Fruit fly (Drosophila melanogaster) whole organism, wandering third instar larva: ENCODE data around the gene Cyp40.

Experiments used
- Abd-B ChIP-seq: fragments of >200 bp; optimal IDR thresholded peaks from 2 replicates; lab custom pipeline; 2017; ENCODE audit warnings: missing biosample characterization, missing genetic modification characterization
- Dfd ChIP-seq: fragments of >200 bp; optimal IDR thresholded peaks from 2 replicates; lab custom pipeline; 2017; ENCODE audit warnings: missing biosample characterization, missing genetic modification characterization
- Dif ChIP-seq: fragments of 200-275, 200-300 bp; sonication (Bioruptor generic); optimal IDR thresholded peaks from 2 replicates; lab custom pipeline; 2018; ENCODE audit warnings: missing biosample characterization, missing genetic modification characterization; ENCODE audit not compliant: partially characterized antibody
- GATAd ChIP-seq: sonication (Bioruptor generic); optimal IDR thresholded peaks from 2 replicates; lab custom pipeline; 2016; ENCODE audit warnings: missing biosample characterization, missing genetic modification characterization
- Jra ChIP-seq: sonication (Bioruptor generic); optimal IDR thresholded peaks from 2 replicates; lab custom pipeline; 2016; ENCODE audit warnings: missing biosample characterization, missing genetic modification characterization
- Myc ChIP-seq: fragments of >200 bp; optimal IDR thresholded peaks from 2 replicates; lab custom pipeline; 2017
- Vsx2 ChIP-seq: fragments of 200-300, 225-300 bp; sonication (Bioruptor generic); optimal IDR thresholded peaks from 2 replicates; lab custom pipeline; 2018; ENCODE audit warnings: missing biosample characterization, missing genetic modification characterization; ENCODE audit not compliant: partially characterized antibody
- br ChIP-seq: fragments of 200-800 bp; sonication (Bioruptor generic); optimal IDR thresholded peaks from 2 replicates; lab custom pipeline; 2016; ENCODE audit warnings: missing biosample characterization, missing genetic modification characterization
- dmrt93B ChIP-seq: fragments of 200-800 bp; sonication (Bioruptor generic); optimal IDR thresholded peaks from 2 replicates; lab custom pipeline; 2018; ENCODE audit warnings: missing biosample characterization, mild to moderate bottlenecking, missing genetic modification characterization
- dsf ChIP-seq: sonication (Bioruptor generic); optimal IDR thresholded peaks from 2 replicates; lab custom pipeline; 2016; ENCODE audit warnings: missing biosample characterization, missing genetic modification characterization, borderline replicate concordance
- h ChIP-seq: fragments of 200-800 bp; sonication (Bioruptor generic); optimal IDR thresholded peaks from 3 replicates; lab custom pipeline; 2016; ENCODE audit warnings: missing biosample characterization, mild to moderate bottlenecking, missing genetic modification characterization
- jim ChIP-seq: fragments of 175-275, 200-325 bp; sonication (Bioruptor generic); optimal IDR thresholded peaks from 2 replicates; lab custom pipeline; 2016; ENCODE audit warnings: missing biosample characterization, mild to moderate bottlenecking, missing genetic modification characterization
- lola ChIP-seq: fragments of >200 bp; optimal IDR thresholded peaks from 2 replicates; lab custom pipeline; 2017; ENCODE audit warnings: missing biosample characterization, missing genetic modification characterization
- sage ChIP-seq: fragments of 200-800 bp; sonication (Bioruptor generic); optimal IDR thresholded peaks from 2 replicates; lab custom pipeline; 2016; ENCODE audit warnings: missing biosample characterization, mild to moderate bottlenecking, missing genetic modification characterization
- sv ChIP-seq: fragments of 200-800 bp; sonication (Bioruptor generic); optimal IDR thresholded peaks from 3 replicates; lab custom pipeline; 2016; ENCODE audit warnings: missing biosample characterization, missing genetic modification characterization
- usp ChIP-seq: fragments of >200 bp; optimal IDR thresholded peaks from 2 replicates; lab custom pipeline; 2017; ENCODE audit warnings: missing biosample characterization, missing genetic modification characterization

Gene Cyp40

DNA sequence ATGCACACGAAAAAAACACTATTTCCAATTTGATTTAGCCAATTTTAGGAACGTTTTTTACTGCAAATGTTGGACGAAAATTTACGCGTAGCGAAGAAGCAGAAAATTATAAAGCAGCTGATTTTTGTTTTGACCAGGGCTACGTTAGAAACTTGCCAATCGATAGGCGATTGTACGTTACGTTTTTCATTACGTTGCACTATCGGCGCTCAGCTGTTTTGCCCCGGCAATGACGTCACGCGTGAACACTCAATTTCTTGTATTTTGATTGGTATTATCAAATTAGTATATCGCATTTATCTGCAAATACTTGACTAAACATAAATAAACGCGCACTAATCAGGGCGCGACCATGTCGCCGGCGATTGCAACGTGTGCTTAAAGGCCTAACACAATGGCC is 50.5 kb downstream of the Cyp40 start, which contains the start of the genes fry and CG16717:
fry (minus strand) TSS at position 110 of the 400 bp plus-strand sequence.
CG16717 (plus strand) TSS at position 208 of the 400 bp plus-strand sequence.
- TF ChIP-seq sv (no peak), br (GFP tag; lab: Kevin White, UChicago) (no peak), sage (GFP tag; lab: Kevin White, UChicago) (peak; percentile 38), Vsx2 (GFP tag; lab: Kevin White, UChicago) (no peak)

DNA sequence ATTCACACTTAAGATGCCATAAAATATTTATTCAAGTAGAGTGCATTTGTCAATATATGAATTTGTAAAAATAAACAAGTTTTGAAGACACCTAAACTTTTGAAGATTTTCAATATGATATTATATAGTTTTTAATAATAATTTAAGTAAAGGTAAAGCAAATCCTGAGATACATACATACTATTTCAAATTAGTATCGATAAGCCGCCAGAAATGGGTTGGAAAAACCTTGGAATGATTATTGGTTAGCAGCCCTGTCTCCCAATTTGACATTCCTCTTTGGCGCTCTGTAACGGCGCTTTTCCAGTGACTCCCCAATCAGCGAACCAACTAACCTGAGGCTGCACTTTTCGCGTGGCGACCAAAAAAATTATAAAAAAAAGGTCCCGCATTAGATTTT is 52.5 kb downstream of the Cyp40 start, which contains the start of gene alphaTub67C:
alphaTub67C (plus strand) TSS at position 301 of the 400 bp plus-strand sequence.
- TF ChIP-seq GATAd (GFP tag; lab: Kevin White, UChicago) (no peak), usp (GFP tag; lab: Kevin White, UChicago) (no peak), sage (GFP tag; lab: Kevin White, UChicago) (no peak), lola (GFP tag; lab: Kevin White, UChicago) (no peak), br (GFP tag; lab: Kevin White, UChicago) (no peak), dsf (no peak), Dfd (no peak), dmrt93B (GFP tag; lab: Kevin White, UChicago) (no peak), Dif (GFP tag; lab: Kevin White, UChicago) (no peak), jim (GFP tag; lab: Kevin White, UChicago) (no peak), h (GFP tag; lab: Kevin White, UChicago) (no peak), Myc (lab: Kevin White, UChicago) (no peak), Abd-B (GFP tag; lab: Kevin White, UChicago) (no peak), Jra (GFP tag; lab: Kevin White, UChicago) (no peak)
